Fruit fly (Drosophila melanogaster) whole organism, larva: ENCODE measurements around the gene CG42488.

Experiments
- noc ChIP-seq: fragments of 200-800 bp; sonication (Bioruptor generic); optimal IDR thresholded peaks from 3 replicates; lab custom pipeline; 2019; ENCODE audit warnings: missing biosample characterization, mild to moderate bottlenecking, missing genetic modification characterization, moderate library complexity

CG42488 gene

dm6 chr3R:25505975-25506374, 23.1 kb downstream of the CG42488 start, which contains the start of gene CG5111:
TSS of gene CG5111 (plus strand) at chr3R:25506275.
- no peak for TF ChIP-seq noc (tag; lab: Kevin White, UChicago)

DNA sequence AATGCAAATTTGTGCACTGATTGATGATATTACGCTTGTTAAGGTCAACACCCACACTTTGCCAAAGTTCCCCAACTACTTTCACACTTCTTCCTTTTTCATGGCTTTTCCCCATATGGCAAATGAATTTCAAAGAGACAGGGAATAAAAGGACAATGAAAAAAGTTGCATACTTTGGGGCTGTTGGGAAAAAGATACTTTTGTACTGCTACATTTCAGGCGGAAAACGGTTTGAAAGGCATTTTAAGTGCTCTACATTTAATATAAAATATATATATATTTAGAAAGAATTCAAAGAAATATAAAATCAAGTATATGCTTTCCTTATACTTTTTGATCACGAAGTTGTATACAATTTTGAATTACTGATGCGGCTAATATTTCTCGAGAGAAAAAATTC, 29.9 kb downstream of the CG42488 start:
- no peak for TF ChIP-seq noc (tag; lab: Kevin White, UChicago)

DNA sequence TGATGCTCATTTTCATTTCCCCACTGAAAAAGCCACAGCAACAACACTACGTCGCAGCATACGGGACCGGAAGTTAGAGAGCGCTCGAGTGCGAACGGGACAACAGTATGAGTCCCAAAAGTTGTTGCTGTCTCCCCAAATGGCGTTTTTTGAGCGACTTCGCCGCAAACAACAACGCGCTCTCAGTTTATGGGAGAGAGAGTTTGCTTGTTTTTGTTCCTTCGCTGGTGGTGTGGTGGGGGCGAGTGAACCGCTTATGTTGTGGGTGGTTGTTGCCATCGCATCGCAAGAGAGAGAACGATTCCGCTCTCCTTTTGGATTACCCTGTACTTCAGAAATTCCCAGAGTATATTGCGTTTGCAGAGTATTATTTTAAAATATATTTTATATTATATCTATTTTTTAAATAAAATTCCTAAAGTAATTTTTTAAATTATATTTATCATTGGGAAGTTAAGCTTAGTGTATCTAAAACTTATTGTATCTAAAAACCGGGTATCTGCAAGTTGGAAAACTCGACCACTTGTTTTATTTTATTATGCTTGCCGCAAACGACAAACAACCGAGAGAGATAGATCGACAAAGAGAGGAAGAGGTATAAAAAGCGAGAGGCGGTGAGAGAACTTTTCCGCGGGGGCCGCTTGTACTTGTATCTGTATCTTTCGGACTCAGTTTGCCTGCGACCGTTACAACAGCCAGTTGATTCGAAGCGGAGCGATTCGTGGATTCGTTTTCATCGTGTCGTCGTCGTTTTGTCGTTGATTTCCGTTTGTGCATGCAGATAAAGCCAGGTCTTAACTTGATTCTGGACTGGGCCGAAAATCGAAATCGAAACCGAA, 32.8 kb downstream of the CG42488 start, which contains the start of gene msi:
Gene msi, plus strand, starts transcription at position 669 of the 839 bp plus-strand sequence.
- TF ChIP-seq noc (tag; lab: Kevin White, UChicago), result peak; percentile 94

- TF ChIP-seq noc (tag; lab: Kevin White, UChicago), result no peak
These were observed 34.6 kb downstream of the CG42488 start for dm6 chr3R:25517521-25517920.

DNA sequence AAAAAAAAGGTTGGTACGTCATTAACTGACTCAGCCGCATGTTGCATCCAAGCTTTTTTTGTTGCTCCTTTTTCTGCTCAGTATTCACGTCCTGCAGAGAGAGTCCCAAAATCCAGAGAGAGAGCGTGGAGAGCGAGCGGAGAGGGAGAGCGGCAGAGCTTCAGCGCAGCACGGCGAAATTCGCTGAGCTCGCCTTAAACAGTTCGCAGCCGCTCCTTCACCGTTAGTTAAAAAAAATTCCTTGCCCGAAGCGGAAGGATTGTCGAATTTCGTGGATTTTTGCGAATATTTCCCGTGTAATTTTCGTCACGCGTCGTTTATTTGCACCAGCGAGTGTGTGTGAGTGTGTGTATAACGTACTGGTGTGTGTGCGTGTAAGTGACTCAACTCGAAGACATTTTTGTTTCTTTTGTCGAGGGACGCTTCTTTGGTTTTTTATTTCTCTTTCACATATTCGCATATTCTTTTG, 35.2 kb downstream of the CG42488 start:
- TF ChIP-seq noc (tag; lab: Kevin White, UChicago), result no peak

dm6 chr3R:25518584-25518983, 35.7 kb downstream of the CG42488 start:
- no peak for TF ChIP-seq noc (tag; lab: Kevin White, UChicago)

DNA sequence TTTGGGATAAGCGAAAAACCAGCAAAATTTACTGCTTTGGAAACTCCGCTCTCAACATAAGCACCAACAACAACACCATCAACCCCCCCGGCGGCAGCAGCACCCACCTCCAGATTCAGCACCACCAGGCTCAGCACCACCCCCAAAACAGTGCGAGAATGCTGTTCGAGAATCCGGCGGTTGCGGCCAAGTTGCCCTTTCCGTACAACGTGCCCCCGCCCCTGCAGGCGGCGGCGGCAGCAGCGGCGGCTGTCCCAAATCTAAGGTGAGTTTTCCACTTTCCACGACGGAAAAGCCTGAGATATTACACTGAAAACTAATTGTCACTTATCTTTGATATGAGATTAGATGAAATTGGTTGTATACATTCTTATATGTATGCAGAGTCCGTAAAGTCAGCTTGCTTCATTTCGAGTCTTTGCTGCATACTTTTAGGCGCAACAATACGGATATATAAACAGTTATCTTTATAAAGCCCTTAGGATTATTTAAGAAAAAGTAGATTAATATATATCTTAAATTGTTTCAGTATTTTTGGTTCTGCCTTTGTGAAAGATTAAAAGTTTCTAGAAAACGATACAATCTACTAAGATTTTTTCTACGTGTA, 36.7 kb downstream of the CG42488 start:
- no peak for TF ChIP-seq noc (tag; lab: Kevin White, UChicago)

DNA sequence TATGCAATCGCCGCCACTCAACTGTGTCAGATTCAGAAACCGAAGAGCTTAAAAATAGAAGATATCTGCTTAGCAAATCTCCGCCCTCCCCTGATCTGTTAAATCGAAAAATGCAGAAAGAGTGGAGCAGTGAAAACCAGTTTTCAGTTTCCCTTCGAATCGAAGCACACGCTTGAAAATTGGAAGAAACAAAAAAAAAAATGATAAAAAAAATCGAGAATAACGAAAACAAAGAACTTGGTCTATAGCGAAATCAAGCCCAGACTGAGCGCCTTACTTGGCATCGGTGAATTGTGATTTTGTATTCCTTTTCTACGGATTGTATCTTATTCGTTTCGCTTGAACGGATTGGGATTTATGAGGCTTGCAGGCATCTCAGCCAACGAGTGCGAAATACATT, 46.4 kb downstream of the CG42488 start:
- TF ChIP-seq noc (tag; lab: Kevin White, UChicago), result no peak

DNA sequence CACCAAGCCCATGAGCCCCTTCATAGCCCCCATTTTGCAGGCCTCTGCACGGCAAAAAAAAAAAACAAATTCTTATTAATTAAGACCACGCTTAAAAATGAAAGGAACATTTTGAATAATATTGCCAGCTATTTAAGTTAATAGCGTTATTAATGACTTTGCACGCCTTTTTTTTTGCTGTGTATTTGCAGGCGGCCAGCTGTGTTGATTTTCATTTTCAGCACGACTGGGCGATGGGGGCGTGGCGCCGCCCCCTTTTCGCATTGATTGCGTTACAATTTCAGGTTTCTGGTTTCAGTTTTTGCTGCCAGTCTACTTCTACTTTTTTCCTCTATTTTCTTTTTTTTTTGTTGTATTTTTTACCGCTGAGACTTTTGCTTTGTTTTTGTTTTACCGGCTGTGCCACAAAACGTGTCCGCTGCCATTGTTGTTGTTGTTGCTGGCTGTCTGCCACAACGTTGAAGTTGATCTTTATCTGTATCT, 49.0 kb downstream of the CG42488 start:
- TF ChIP-seq noc (tag; lab: Kevin White, UChicago), result no peak

DNA sequence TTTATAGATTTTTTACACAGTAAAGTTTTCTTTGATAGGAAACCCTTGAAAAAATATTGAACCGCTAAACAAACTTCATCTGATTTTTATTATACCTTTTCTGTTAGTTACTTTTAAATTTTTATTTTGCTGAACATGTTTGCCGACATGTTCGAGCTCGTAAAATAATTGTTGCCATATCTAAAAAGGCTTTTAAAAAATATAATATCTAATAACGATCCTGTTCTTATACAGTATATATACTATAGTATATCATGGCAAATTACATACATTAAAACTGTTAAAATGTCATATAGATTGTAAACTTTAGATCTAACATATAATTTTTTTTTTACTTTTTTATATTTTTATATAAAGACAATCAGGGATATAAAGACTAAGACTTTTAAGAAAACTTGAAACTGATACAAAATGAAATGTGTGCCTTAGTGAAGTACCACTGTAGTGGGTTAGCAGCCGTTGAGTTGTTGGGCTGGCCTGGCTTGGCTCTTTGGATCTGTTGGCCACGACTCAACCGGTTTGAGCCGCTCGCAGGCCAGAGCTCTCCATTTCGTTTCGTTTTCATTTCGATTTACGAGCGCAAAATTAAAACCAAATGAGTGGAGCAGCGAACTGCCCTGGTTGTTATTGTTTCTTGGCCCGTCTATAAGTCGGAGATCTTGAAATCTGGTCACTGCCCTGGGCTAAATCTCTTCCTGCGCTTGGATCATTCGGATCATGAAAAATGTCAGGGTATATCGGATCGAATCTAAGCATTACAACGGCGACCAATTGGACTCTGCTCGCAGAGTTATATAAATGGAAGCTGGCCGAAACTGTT, 49.7 kb downstream of the CG42488 start:
- no peak for TF ChIP-seq noc (tag; lab: Kevin White, UChicago)
